Fruit fly (Drosophila melanogaster): Measurements from ENCODE around the gene CG5892.

- TF ChIP-seq Sp1 (GFP tag; optimal IDR thresholded peaks at IDR 0.05) = no peak
- TF ChIP-seq woc (GFP tag; optimal IDR thresholded peaks at IDR 0.05) = no peak
- TF ChIP-seq h (GFP tag; optimal IDR thresholded peaks at IDR 0.05) = no peak
- TF ChIP-seq dl (GFP tag; optimal IDR thresholded peaks at IDR 0.05; ENCODE audit: insufficient read depth in 1 of 2, partially characterized antibody in 2 of 2) = no peak
- no peak for TF ChIP-seq psq (GFP tag; optimal IDR thresholded peaks at IDR 0.05)
- TF ChIP-seq HLH106 (tag; optimal IDR thresholded peaks at IDR 0.05) = no peak
- TF ChIP-seq jim (GFP tag; optimal IDR thresholded peaks at IDR 0.05) = no peak
- TF ChIP-seq Abd-B (GFP tag; optimal IDR thresholded peaks at IDR 0.05) = no peak
Measured at dm6 chr3R:21271208-21271607, 28.8 kb downstream of the CG5892 start.
